ENCODE assay signal across 1 fruit fly cellular context in the genomic region with DNA sequence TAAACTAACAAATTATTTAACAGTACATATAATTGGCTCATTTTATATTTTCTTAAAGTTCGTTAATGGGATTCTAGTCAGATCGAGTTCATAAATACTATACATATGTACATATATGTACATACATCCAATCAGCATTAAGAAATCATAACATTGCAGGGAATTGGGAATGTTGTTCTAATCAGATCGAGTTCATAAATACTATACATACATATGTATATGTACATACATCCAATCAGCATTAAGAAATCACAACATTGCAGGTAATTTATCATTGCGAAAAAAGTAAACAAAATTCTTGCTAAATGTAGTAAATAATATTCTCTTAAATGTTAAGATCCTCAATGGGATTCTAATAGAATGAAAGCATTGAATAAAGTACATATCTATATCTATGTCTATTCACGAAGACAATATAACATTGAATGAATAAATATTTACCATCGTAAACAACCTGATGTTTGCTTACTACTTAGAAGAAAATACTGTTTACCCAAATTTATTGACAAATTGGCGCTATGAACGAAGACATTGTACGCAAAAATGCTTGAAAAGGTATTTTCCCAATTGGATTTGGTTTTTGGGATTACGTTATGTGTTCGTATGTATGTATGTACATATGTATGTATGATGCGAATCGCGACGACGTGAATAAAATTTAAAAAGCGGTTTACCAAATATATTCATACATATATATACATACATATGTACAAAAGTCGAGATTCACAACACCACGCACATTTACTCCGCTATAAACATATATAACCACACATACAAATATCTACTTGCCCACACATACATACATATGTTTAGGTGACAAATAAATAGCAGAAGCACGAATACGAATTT.
TF ChIP-seq lines count a peak whose summit lies in the region.

No protein-coding gene starts in this region.

TF ChIP-seq in whole organism, embryonic, 481 proteins besides CTCF, POLR2A, EP300 and RAD21 (continued from another document and continues in another):
- TF ChIP-seq row (GFP tag; IDR thresholded peaks at IDR 0.05; lab: Robert Waterston, UW) (no peak), chinmo (GFP tag; IDR thresholded peaks at IDR 0.05; lab: Robert Waterston, UW; ENCODE audit: partially characterized antibody) (no peak), chm (GFP tag; IDR thresholded peaks at IDR 0.05; lab: Robert Waterston, UW) (no peak), exex (tag; optimal IDR thresholded peaks at IDR 0.05; lab: Kevin White, UChicago) (peak; percentile 76), lab (GFP tag; optimal IDR thresholded peaks at IDR 0.05; lab: Kevin White, UChicago) (no peak), ems (GFP tag; optimal IDR thresholded peaks at IDR 0.05; lab: Kevin White, UChicago) (no peak), CG13624 (GFP tag; optimal IDR thresholded peaks at IDR 0.05; lab: Kevin White, UChicago) (peak; percentile 62), sug (tag; optimal IDR thresholded peaks at IDR 0.05; lab: Kevin White, UChicago) (peak; percentile 84), CG12236 (GFP tag; optimal IDR thresholded peaks at IDR 0.05; lab: Kevin White, UChicago) (peak; percentile 47), CG6765 (GFP tag; optimal IDR thresholded peaks at IDR 0.05; lab: Kevin White, UChicago) (peak; percentile 89), CG9797 (GFP tag; optimal IDR thresholded peaks at IDR 0.05; lab: Kevin White, UChicago) (no peak), hb (GFP tag; IDR thresholded peaks at IDR 0.05; lab: Robert Waterston, UW; ENCODE audit: partially characterized antibody) (no peak), Ptx1 (GFP tag; IDR thresholded peaks at IDR 0.05; lab: Robert Waterston, UW) (no peak), jigr1 (GFP tag; IDR thresholded peaks at IDR 0.05; lab: Robert Waterston, UW) (no peak), CG4707 (GFP tag; optimal IDR thresholded peaks at IDR 0.05; lab: Kevin White, UChicago) (peak; percentile 71), Hr51 (GFP tag; optimal IDR thresholded peaks at IDR 0.05; lab: Kevin White, UChicago) (peak in 1 of 2 experiments; percentile 4), Bteb2 (GFP tag; optimal IDR thresholded peaks at IDR 0.05; lab: Kevin White, UChicago) (peak; percentile 72), CG8089 (GFP tag; optimal IDR thresholded peaks at IDR 0.05; lab: Kevin White, UChicago) (peak; percentile 52), wek (GFP tag; optimal IDR thresholded peaks at IDR 0.05; lab: Kevin White, UChicago) (peak; percentile 84), D (optimal IDR thresholded peaks at IDR 0.05; lab: Kevin White, UChicago) (no peak), D (GFP tag; optimal IDR thresholded peaks at IDR 0.05; lab: Kevin White, UChicago) (peak; percentile 60), vvl (GFP tag; IDR thresholded peaks at IDR 0.05; lab: Robert Waterston, UW) (peak; percentile 41; the same call in 1 of the 2 replicates), CG16863 (GFP tag; optimal IDR thresholded peaks at IDR 0.05; lab: Kevin White, UChicago) (no peak), Hr3 (GFP tag; optimal IDR thresholded peaks at IDR 0.05; lab: Kevin White, UChicago) (no peak), Spps (tag; optimal IDR thresholded peaks at IDR 0.05; lab: Kevin White, UChicago) (peak; percentile 69), NK7.1 (GFP tag; optimal IDR thresholded peaks at IDR 0.05; lab: Kevin White, UChicago) (peak; percentile 74), CG9727 (GFP tag; optimal IDR thresholded peaks at IDR 0.05; lab: Kevin White, UChicago) (peak; percentile 76), psq (GFP tag; optimal IDR thresholded peaks at IDR 0.05; lab: Kevin White, UChicago) (peak; percentile 29), CG1529 (GFP tag; optimal IDR thresholded peaks at IDR 0.05; lab: Kevin White, UChicago) (peak; percentile 62), CG12155 (GFP tag; optimal IDR thresholded peaks at IDR 0.05; lab: Kevin White, UChicago) (peak; percentile 24), HHEX (GFP tag; optimal IDR thresholded peaks at IDR 0.05; lab: Kevin White, UChicago) (peak; percentile 86), btn (GFP tag; optimal IDR thresholded peaks at IDR 0.05; lab: Kevin White, UChicago) (peak; percentile 10), her (GFP tag; optimal IDR thresholded peaks at IDR 0.05; lab: Kevin White, UChicago) (peak; percentile 63), CG12769 (tag; optimal IDR thresholded peaks at IDR 0.05; lab: Kevin White, UChicago) (no peak), CG7745 (tag; optimal IDR thresholded peaks at IDR 0.05; lab: Kevin White, UChicago) (peak; percentile 79), fd102C (GFP tag; optimal IDR thresholded peaks at IDR 0.05; lab: Kevin White, UChicago) (peak; percentile 71), Adf1 (GFP tag; IDR thresholded peaks at IDR 0.05; lab: Robert Waterston, UW) (peak; percentile 37; the same call in 1 of the 2 replicates), trh (GFP tag; optimal IDR thresholded peaks at IDR 0.05; lab: Kevin White, UChicago) (peak; percentile 40), nmo (GFP tag; optimal IDR thresholded peaks at IDR 0.05; lab: Kevin White, UChicago) (no peak), Stat92E (GFP tag; optimal IDR thresholded peaks at IDR 0.05; lab: Kevin White, UChicago) (no peak), CG1832 (GFP tag; optimal IDR thresholded peaks at IDR 0.05; lab: Kevin White, UChicago) (no peak), CG2889 (GFP tag; IDR thresholded peaks at IDR 0.05; lab: Robert Waterston, UW) (0 out of 3 replicates have a peak, but pooled peaks have one; percentile 25), B-H2 (GFP tag; optimal IDR thresholded peaks at IDR 0.05; lab: Kevin White, UChicago) (peak; percentile 86), ERR (GFP tag; optimal IDR thresholded peaks at IDR 0.05; lab: Kevin White, UChicago) (peak; percentile 27), kni (GFP tag; optimal IDR thresholded peaks at IDR 0.05; lab: Kevin White, UChicago) (peak; percentile 73), sisA (GFP tag; IDR thresholded peaks at IDR 0.05; lab: Robert Waterston, UW) (no peak), phol (tag; optimal IDR thresholded peaks at IDR 0.05; lab: Kevin White, UChicago) (peak; percentile 4), CG1603 (tag; optimal IDR thresholded peaks at IDR 0.05; lab: Kevin White, UChicago) (no peak), CG10462 (GFP tag; optimal IDR thresholded peaks at IDR 0.05; lab: Kevin White, UChicago) (peak; percentile 45), lilli (GFP tag; optimal IDR thresholded peaks at IDR 0.05; lab: Kevin White, UChicago) (peak; percentile 51), CG17612 (GFP tag; IDR thresholded peaks at IDR 0.05; lab: Robert Waterston, UW) (no peak), NC2α (GFP tag; optimal IDR thresholded peaks at IDR 0.05; lab: Kevin White, UChicago) (peak; percentile 37), CG8281 (tag; optimal IDR thresholded peaks at IDR 0.05; lab: Kevin White, UChicago) (peak; percentile 82), seq (GFP tag; IDR thresholded peaks at IDR 0.05; lab: Robert Waterston, UW) (peak; percentile 75), CG10979 (tag; optimal IDR thresholded peaks at IDR 0.05; lab: Kevin White, UChicago) (peak; percentile 47), CG8924 (tag; optimal IDR thresholded peaks at IDR 0.05; lab: Kevin White, UChicago) (peak; percentile 78), TFAM (GFP tag; optimal IDR thresholded peaks at IDR 0.05; lab: Kevin White, UChicago) (peak; percentile 0), CHES-1-like (GFP tag; optimal IDR thresholded peaks at IDR 0.05; lab: Kevin White, UChicago) (peak; percentile 68), CG8944 (GFP tag; optimal IDR thresholded peaks at IDR 0.05; lab: Kevin White, UChicago) (peak; percentile 15), pho (GFP tag; optimal IDR thresholded peaks at IDR 0.05; lab: Kevin White, UChicago) (peak; percentile 59), Rx (GFP tag; IDR thresholded peaks at IDR 0.05; lab: Robert Waterston, UW) (no peak), CG6254 (GFP tag; optimal IDR thresholded peaks at IDR 0.05; lab: Kevin White, UChicago) (peak; percentile 36), Max (GFP tag; optimal IDR thresholded peaks at IDR 0.05; lab: Kevin White, UChicago) (peak; percentile 70), CG2116 (GFP tag; optimal IDR thresholded peaks at IDR 0.05; lab: Kevin White, UChicago) (peak; percentile 53), Atf6 (GFP tag; IDR thresholded peaks at IDR 0.05; lab: Robert Waterston, UW) (peak; percentile 92), CG15696 (tag; optimal IDR thresholded peaks at IDR 0.05; lab: Kevin White, UChicago) (peak; percentile 90), gcm (GFP tag; optimal IDR thresholded peaks at IDR 0.05; lab: Kevin White, UChicago) (peak; percentile 82), CG10209 (GFP tag; optimal IDR thresholded peaks at IDR 0.05; lab: Kevin White, UChicago) (peak; percentile 84), Ravus (GFP tag; IDR thresholded peaks at IDR 0.05; lab: Robert Waterston, UW) (no peak; the same call in 1 of the 2 replicates), org-1 (GFP tag; optimal IDR thresholded peaks at IDR 0.05; lab: Kevin White, UChicago) (peak; percentile 64), gsb-n (tag; optimal IDR thresholded peaks at IDR 0.05; lab: Kevin White, UChicago) (peak; percentile 75), CG4617 (GFP tag; optimal IDR thresholded peaks at IDR 0.05; lab: Kevin White, UChicago; ENCODE audit: borderline replicate concordance) (no peak), CG9437 (GFP tag; optimal IDR thresholded peaks at IDR 0.05; lab: Kevin White, UChicago) (peak; percentile 49), bab2 (GFP tag; optimal IDR thresholded peaks at IDR 0.05; lab: Kevin White, UChicago) (peak; percentile 74), CG18011 (GFP tag; optimal IDR thresholded peaks at IDR 0.05; lab: Kevin White, UChicago) (peak; percentile 13), CG13123 (GFP tag; optimal IDR thresholded peaks at IDR 0.05; lab: Kevin White, UChicago) (peak; percentile 75), CG5180 (GFP tag; optimal IDR thresholded peaks at IDR 0.05; lab: Kevin White, UChicago) (peak; percentile 78), dpn (GFP tag; optimal IDR thresholded peaks at IDR 0.05; lab: Kevin White, UChicago) (peak; percentile 28 to 60), Atf3 (GFP tag; optimal IDR thresholded peaks at IDR 0.05; lab: Kevin White, UChicago) (no peak), CG30431 (GFP tag; optimal IDR thresholded peaks at IDR 0.05; lab: Kevin White, UChicago) (no peak), B-H1 (GFP tag; IDR thresholded peaks at IDR 0.05; lab: Robert Waterston, UW) (peak; percentile 38; the same call in 1 of the 3 replicates), crc (GFP tag; optimal IDR thresholded peaks at IDR 0.05; lab: Kevin White, UChicago) (peak; percentile 64), CG12299 (tag; optimal IDR thresholded peaks at IDR 0.05; lab: Kevin White, UChicago) (peak; percentile 91), ci (GFP tag; IDR thresholded peaks at IDR 0.05; lab: Robert Waterston, UW) (peak; percentile 49; the same call in 1 of the 3 replicates), ssp (GFP tag; IDR thresholded peaks at IDR 0.05; lab: Robert Waterston, UW) (no peak), Mes4 (GFP tag; optimal IDR thresholded peaks at IDR 0.05; lab: Kevin White, UChicago) (peak; percentile 57), tup (GFP tag; optimal IDR thresholded peaks at IDR 0.05; lab: Kevin White, UChicago) (peak; percentile 49), CG15011 (GFP tag; optimal IDR thresholded peaks at IDR 0.05; lab: Kevin White, UChicago) (peak; percentile 91), CG4328 (GFP tag; optimal IDR thresholded peaks at IDR 0.05; lab: Kevin White, UChicago) (peak; percentile 88), CG12744 (GFP tag; optimal IDR thresholded peaks at IDR 0.05; lab: Kevin White, UChicago) (peak; percentile 70), Dip3 (GFP tag; optimal IDR thresholded peaks at IDR 0.05; lab: Kevin White, UChicago) (peak; percentile 28), CoRest (tag; optimal IDR thresholded peaks at IDR 0.05; lab: Kevin White, UChicago) (no peak), Hmx (GFP tag; optimal IDR thresholded peaks at IDR 0.05; lab: Kevin White, UChicago) (peak; percentile 1), trem (tag; optimal IDR thresholded peaks at IDR 0.05; lab: Kevin White, UChicago) (peak; percentile 40), CG5953 (GFP tag; IDR thresholded peaks at IDR 0.05; lab: Robert Waterston, UW) (no peak), CG10366 (GFP tag; IDR thresholded peaks at IDR 0.05; lab: Robert Waterston, UW) (no peak; the same call in 1 of the 2 replicates), al (GFP tag; IDR thresholded peaks at IDR 0.05; lab: Robert Waterston, UW) (no peak), CG7372 (GFP tag; IDR thresholded peaks at IDR 0.05; lab: Robert Waterston, UW) (no peak), zen (tag; optimal IDR thresholded peaks at IDR 0.05; lab: Kevin White, UChicago) (peak; percentile 46), CG16779 (GFP tag; IDR thresholded peaks at IDR 0.05; lab: Robert Waterston, UW) (peak; percentile 70; the same call in 1 of the 2 replicates), D19A (tag; optimal IDR thresholded peaks at IDR 0.05; lab: Kevin White, UChicago) (peak; percentile 50), gcm2 (GFP tag; optimal IDR thresholded peaks at IDR 0.05; lab: Kevin White, UChicago) (no peak), cg (GFP tag; optimal IDR thresholded peaks at IDR 0.05; lab: Kevin White, UChicago) (peak; percentile 76), Xbp1 (GFP tag; optimal IDR thresholded peaks at IDR 0.05; lab: Kevin White, UChicago) (no peak), pnt (GFP tag; optimal IDR thresholded peaks at IDR 0.05; lab: Kevin White, UChicago) (no peak), Eip74EF (GFP tag; optimal IDR thresholded peaks at IDR 0.05; lab: Kevin White, UChicago) (peak in 1 of 2 experiments; percentile 83), CG34224 (GFP tag; IDR thresholded peaks at IDR 0.05; lab: Robert Waterston, UW; ENCODE audit: partially characterized antibody) (no peak), CG4424 (GFP tag; optimal IDR thresholded peaks at IDR 0.05; lab: Kevin White, UChicago) (peak; percentile 37), CG11695 (GFP tag; IDR thresholded peaks at IDR 0.05; lab: Robert Waterston, UW) (peak; percentile 80), emc (GFP tag; optimal IDR thresholded peaks at IDR 0.05; lab: Kevin White, UChicago) (no peak), Ets97D (GFP tag; optimal IDR thresholded peaks at IDR 0.05; lab: Kevin White, UChicago) (no peak), CG11456 (GFP tag; IDR thresholded peaks at IDR 0.05; lab: Robert Waterston, UW) (0 out of 3 replicates have a peak, but pooled peaks have one; percentile 57), CG17829 (tag; optimal IDR thresholded peaks at IDR 0.05; lab: Kevin White, UChicago) (peak; percentile 50), CG14050 (GFP tag; IDR thresholded peaks at IDR 0.05; lab: Robert Waterston, UW) (peak; percentile 16; the same call in 1 of the 3 replicates), Lpt (GFP tag; optimal IDR thresholded peaks at IDR 0.05; lab: Kevin White, UChicago) (no peak), Dll (GFP tag; IDR thresholded peaks at IDR 0.05; lab: Robert Waterston, UW; ENCODE audit: partially characterized antibody) (no peak), Drgx (GFP tag; IDR thresholded peaks at IDR 0.05; lab: Robert Waterston, UW) (no peak), CG15269 (tag; optimal IDR thresholded peaks at IDR 0.05; lab: Kevin White, UChicago) (peak; percentile 84), ATbp (GFP tag; optimal IDR thresholded peaks at IDR 0.05; lab: Kevin White, UChicago) (peak; percentile 86), caup (GFP tag; optimal IDR thresholded peaks at IDR 0.05; lab: Kevin White, UChicago; ENCODE audit: severe bottlenecking) (peak; percentile 92)
